Worm (Caenorhabditis elegans): ENCODE results near the gene Y43F4A.4.

DNA sequence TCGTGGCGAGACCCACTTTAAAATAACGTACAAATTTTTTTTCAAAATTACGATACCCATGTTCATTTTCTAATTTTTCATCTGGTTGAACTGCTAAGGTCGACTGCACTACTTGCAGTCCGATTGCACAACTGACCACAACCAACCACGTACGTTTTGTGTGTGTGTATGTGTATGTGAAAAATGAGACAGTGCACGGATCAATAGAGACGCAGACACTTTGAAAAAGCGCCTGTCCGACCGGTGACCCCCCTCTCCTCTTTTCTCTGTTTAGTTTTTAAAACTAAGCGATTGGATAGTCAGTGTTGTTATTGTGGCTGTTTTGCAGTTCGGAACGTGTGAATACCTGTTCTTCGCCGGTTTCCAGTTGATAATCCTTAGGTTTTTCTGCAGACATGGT, 13.4 kb downstream of the Y43F4A.4 start:
- TF ChIP-seq dao-5 (tag; optimal IDR thresholded peaks at IDR 0.05): no peak
- no peak for TF ChIP-seq him-1 (tag; optimal IDR thresholded peaks at IDR 0.05)
- no peak for TF ChIP-seq W03F9.2 (tag; optimal IDR thresholded peaks at IDR 0.05)

All from whole organism, L4/young adult.